Fruit fly (Drosophila melanogaster) Kc167 (cell line): ENCODE results near the gene CG43318.

Experiments
- Myc ChIP-seq: fragments of >200 bp; optimal IDR thresholded peaks from 2 replicates; lab custom pipeline; 2017; ENCODE audit warnings: missing external identifiers
- h ChIP-seq: fragments of >200 bp; optimal IDR thresholded peaks from 3 replicates; lab custom pipeline; 2018; ENCODE audit warnings: missing external identifiers
- insv ChIP-seq: fragments of >200 bp; optimal IDR thresholded peaks from 3 replicates; lab custom pipeline; 2018; ENCODE audit warnings: missing external identifiers
- psq ChIP-seq: fragments of >200 bp; optimal IDR thresholded peaks from 2 replicates; lab custom pipeline; 2017; ENCODE audit warnings: missing external identifiers
- ttk ChIP-seq: sonication (Bioruptor generic); optimal IDR thresholded peaks from 2 replicates; lab custom pipeline; 2017; ENCODE audit warnings: missing external identifiers

DNA sequence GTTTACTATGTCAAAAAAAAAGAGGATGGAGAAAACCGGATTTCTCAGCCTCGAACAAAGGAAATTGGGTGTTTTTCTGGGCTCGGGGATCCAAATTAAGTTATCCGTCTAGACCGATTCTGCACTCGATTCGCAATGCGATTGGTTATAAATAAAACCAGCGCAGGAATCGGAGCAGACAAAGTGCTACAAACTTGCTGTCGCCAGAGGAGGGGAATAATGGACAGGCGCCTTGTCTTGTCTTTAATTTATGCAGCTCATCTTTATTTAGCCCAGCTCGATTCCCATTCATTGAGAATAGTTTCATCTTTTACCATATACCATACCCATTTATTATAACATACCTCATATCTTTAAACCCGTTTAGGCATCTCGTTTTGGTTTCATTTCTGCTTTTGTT, 28.6 kb downstream of the CG43318 start:
- TF ChIP-seq h (lab: Kevin White, UChicago) (no peak), Myc (lab: Kevin White, UChicago) (no peak), psq (no peak), insv (lab: Kevin White, UChicago) (no peak), ttk (lab: Kevin White, UChicago) (no peak)
